Worm (Caenorhabditis elegans) whole organism, L3 larva: ENCODE measurements around the gene cyp-33B1.
A peak's percentile ranks its signal among the peaks of the same experiment; 100 is the strongest.

ENCODE experiments used
- R02D3.7 ChIP-seq: fragments of 150-350 bp; optimal IDR thresholded peaks from 2 replicates; lab custom pipeline; 2014; ENCODE audit warnings: missing biosample characterization, missing genetic modification characterization
- aly-2 ChIP-seq: fragments of 150-350 bp; optimal IDR thresholded peaks from 2 replicates; lab custom pipeline; 2014; ENCODE audit warnings: missing biosample characterization, missing genetic modification characterization
- ama-1 ChIP-seq: fragments of 150-350 bp; optimal IDR thresholded peaks from 2 replicates; lab custom pipeline; 2018
- ceh-16 ChIP-seq: sonication (generic microtip); optimal IDR thresholded peaks from 2 replicates; lab custom pipeline; 2017; ENCODE audit warnings: missing biosample characterization, missing genetic modification characterization
- ceh-28 ChIP-seq: fragments of 150-350 bp; optimal IDR thresholded peaks from 2 replicates; lab custom pipeline; 2014; ENCODE audit warnings: missing biosample characterization, missing genetic modification reagents, missing genetic modification characterization
- ceh-82 ChIP-seq: fragments of 150-350 bp; optimal IDR thresholded peaks from 2 replicates; lab custom pipeline; 2014; ENCODE audit warnings: missing biosample characterization, missing genetic modification characterization
- egl-27 ChIP-seq: sonication (generic microtip); optimal IDR thresholded peaks from 4 replicates; lab custom pipeline; 2017; ENCODE audit warnings: missing biosample characterization, missing genetic modification reagents, missing genetic modification characterization
- elt-1 ChIP-seq: fragments of 150-350 bp; optimal IDR thresholded peaks from 2 replicates; lab custom pipeline; 2014; ENCODE audit warnings: missing biosample characterization, missing genetic modification characterization
- elt-2 ChIP-seq: sonication (generic microtip); optimal IDR thresholded peaks from 2 replicates; lab custom pipeline; 2016; ENCODE audit warnings: missing genetic modification reagents, mild to moderate bottlenecking, missing genetic modification characterization, missing compliant biosample characterization
- eor-1 ChIP-seq, 2 experiments: fragments of 150-350 bp; optimal IDR thresholded peaks; 2 replicates each; lab custom pipeline; 2014 to 2018; ENCODE audit warnings: missing biosample characterization in 2 of 2, missing genetic modification characterization in 2 of 2
- fos-1 ChIP-seq: fragments of 150-350 bp; optimal IDR thresholded peaks from 2 replicates; lab custom pipeline; 2014; ENCODE audit warnings: missing biosample characterization, missing genetic modification characterization
- hmg-11 ChIP-seq: sonication (generic microtip); optimal IDR thresholded peaks from 2 replicates; lab custom pipeline; 2016; ENCODE audit warnings: missing genetic modification characterization, missing compliant biosample characterization
- jun-1 ChIP-seq: fragments of 150-350 bp; optimal IDR thresholded peaks from 2 replicates; lab custom pipeline; 2014; ENCODE audit warnings: missing biosample characterization, missing genetic modification reagents, missing genetic modification characterization
- lin-15B ChIP-seq: fragments of 150-350 bp; optimal IDR thresholded peaks from 2 replicates; lab custom pipeline; 2014; ENCODE audit warnings: missing biosample characterization, missing genetic modification characterization
- mdl-1 ChIP-seq: fragments of 150-350 bp; optimal IDR thresholded peaks from 2 replicates; lab custom pipeline; 2014; ENCODE audit warnings: missing biosample characterization, missing genetic modification characterization
- nfya-1 ChIP-seq: sonication (generic microtip); optimal IDR thresholded peaks from 2 replicates; lab custom pipeline; 2017; ENCODE audit warnings: missing genetic modification characterization, mild to moderate bottlenecking, missing compliant biosample characterization, antibody characterized with exemption, moderate library complexity; ENCODE audit not compliant: insufficient read depth
- nhr-11 ChIP-seq: fragments of 150-350 bp; optimal IDR thresholded peaks from 2 replicates; lab custom pipeline; 2014; ENCODE audit warnings: missing biosample characterization, missing genetic modification characterization
- nhr-12 ChIP-seq: fragments of 150-350 bp; optimal IDR thresholded peaks from 2 replicates; lab custom pipeline; 2014; ENCODE audit warnings: missing biosample characterization, missing genetic modification characterization
- nhr-237 ChIP-seq: fragments of 150-350 bp; optimal IDR thresholded peaks from 2 replicates; lab custom pipeline; 2014; ENCODE audit warnings: missing biosample characterization, missing genetic modification characterization
- nhr-28 ChIP-seq: fragments of 150-350 bp; optimal IDR thresholded peaks from 2 replicates; lab custom pipeline; 2014; ENCODE audit warnings: missing biosample characterization, missing genetic modification characterization
- nhr-43 ChIP-seq: sonication (generic microtip); optimal IDR thresholded peaks from 2 replicates; lab custom pipeline; 2016; ENCODE audit warnings: mild to moderate bottlenecking, missing genetic modification characterization, missing compliant biosample characterization; ENCODE audit not compliant: poor library complexity, severe bottlenecking
- nhr-67 ChIP-seq: fragments of 150-350 bp; optimal IDR thresholded peaks from 2 replicates; lab custom pipeline; 2014; ENCODE audit warnings: missing biosample characterization, missing genetic modification characterization
- nhr-76 ChIP-seq: fragments of 150-350 bp; sonication (generic microtip); optimal IDR thresholded peaks from 5 replicates; lab custom pipeline; 2014; ENCODE audit warnings: missing biosample characterization, missing genetic modification characterization
- nhr-77 ChIP-seq: fragments of 150-350 bp; optimal IDR thresholded peaks from 2 replicates; lab custom pipeline; 2014; ENCODE audit warnings: missing biosample characterization, missing genetic modification characterization
- pqm-1 ChIP-seq: fragments of 150-350 bp; optimal IDR thresholded peaks from 2 replicates; lab custom pipeline; 2017; ENCODE audit warnings: missing biosample characterization, missing genetic modification characterization, inconsistent platforms
- sea-2 ChIP-seq: fragments of 150-350 bp; sonication (generic microtip); optimal IDR thresholded peaks from 4 replicates; lab custom pipeline; 2014; ENCODE audit warnings: missing biosample characterization, missing genetic modification reagents, missing genetic modification characterization
- snpc-4 ChIP-seq: fragments of 150-350 bp; optimal IDR thresholded peaks from 2 replicates; lab custom pipeline; 2014; ENCODE audit warnings: missing biosample characterization, missing genetic modification characterization
- tbx-2 ChIP-seq: sonication (generic microtip); optimal IDR thresholded peaks from 2 replicates; lab custom pipeline; 2016; ENCODE audit warnings: mild to moderate bottlenecking, missing genetic modification characterization, missing compliant biosample characterization
- unc-39 ChIP-seq: sonication (generic microtip); optimal IDR thresholded peaks from 4 replicates; lab custom pipeline; 2017; ENCODE audit warnings: missing biosample characterization, missing genetic modification characterization
- unc-62 ChIP-seq: fragments of 150-350 bp; sonication (generic microtip); optimal IDR thresholded peaks from 4 replicates; lab custom pipeline; 2014; ENCODE audit warnings: missing biosample characterization, missing genetic modification reagents, missing genetic modification characterization
- zag-1 ChIP-seq: fragments of 150-350 bp; optimal IDR thresholded peaks from 2 replicates; lab custom pipeline; 2014; ENCODE audit warnings: missing biosample characterization, missing genetic modification characterization
- ztf-4 ChIP-seq: fragments of 150-350 bp; optimal IDR thresholded peaks from 2 replicates; lab custom pipeline; 2014; ENCODE audit warnings: missing biosample characterization, missing genetic modification characterization

The cyp-33B1 gene

DNA sequence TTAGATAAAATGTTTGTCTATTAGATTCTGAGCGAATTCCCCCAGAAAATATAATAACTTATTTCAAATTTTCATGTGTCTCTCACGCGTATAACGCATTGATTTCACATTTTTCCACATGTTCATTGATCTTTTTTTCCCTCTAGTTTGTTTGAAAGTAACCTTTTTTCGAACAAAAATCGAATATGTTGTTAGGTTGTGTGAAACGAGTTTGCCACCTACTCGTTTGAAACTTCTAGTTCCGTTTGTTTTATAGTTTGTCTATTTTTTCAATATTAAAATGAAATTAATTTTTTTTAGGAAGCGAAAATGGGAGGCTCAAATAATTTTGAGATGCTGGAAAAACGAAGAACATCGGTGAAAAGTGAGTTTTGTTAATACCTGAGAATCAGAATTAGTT is 10.9 kb upstream of the cyp-33B1 start, which contains the start of gene C25E10.5:
TSS of gene C25E10.5 (plus strand) at position 301 of the 400 bp plus-strand sequence.
- no peak for TF ChIP-seq unc-39
- TF ChIP-seq nhr-76 = no peak
- no peak for TF ChIP-seq zag-1
- TF ChIP-seq hmg-11 (tag; lab: Kevin White, UChicago) = no peak
- TF ChIP-seq eor-1 (tag; optimal IDR thresholded peaks at IDR 0.05; lab: Kevin White, UChicago) = no peak
- TF ChIP-seq ceh-82 = no peak
- TF ChIP-seq snpc-4 (tag; lab: Kevin White, UChicago) = no peak
- TF ChIP-seq fos-1 (tag; lab: Kevin White, UChicago) = no peak
- TF ChIP-seq nhr-77 (tag; lab: Kevin White, UChicago) = no peak
- TF ChIP-seq nhr-43 (tag; lab: Kevin White, UChicago) = no peak
- no peak for TF ChIP-seq tbx-2 (tag; lab: Kevin White, UChicago)
- no peak for TF ChIP-seq elt-2 (tag; lab: Kevin White, UChicago)
- TF ChIP-seq ama-1 (lab: Kevin White, UChicago) = no peak
- no peak for TF ChIP-seq jun-1 (tag; lab: Kevin White, UChicago)
- no peak for TF ChIP-seq unc-62 (GFP tag; lab: Kevin White, UChicago)

DNA sequence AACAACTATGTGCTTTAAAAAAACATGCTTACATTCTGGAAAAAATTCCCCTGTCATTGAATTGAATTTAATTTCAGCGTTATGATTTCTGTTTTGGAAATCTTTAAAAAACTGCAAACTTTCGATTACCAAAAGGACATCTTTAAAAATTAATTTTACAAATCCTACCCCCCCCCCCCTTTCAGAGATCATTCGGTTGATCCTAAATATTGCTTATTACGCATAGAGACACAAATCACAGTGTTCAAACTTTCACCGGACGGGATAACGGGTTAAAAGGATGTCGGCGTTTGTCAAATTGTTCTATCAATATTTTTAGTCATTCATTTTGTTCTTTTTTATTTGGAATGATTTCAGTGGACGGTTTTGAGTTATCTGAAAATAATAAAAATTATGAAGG is 7.9 kb upstream of the cyp-33B1 start, which contains the start of gene C25E10.4:
TSS of gene C25E10.4 (plus strand) at position 301 of the 400 bp plus-strand sequence.
- no peak for TF ChIP-seq nhr-43 (tag; lab: Kevin White, UChicago)
- no peak for TF ChIP-seq ceh-16 (tag; lab: Kevin White, UChicago)
- TF ChIP-seq ztf-4 (tag; lab: Kevin White, UChicago) = no peak
- TF ChIP-seq jun-1 (tag; lab: Kevin White, UChicago) = no peak
- no peak for TF ChIP-seq aly-2 (tag; lab: Kevin White, UChicago)
- no peak for TF ChIP-seq elt-2 (tag; lab: Kevin White, UChicago)
- no peak for TF ChIP-seq nhr-12
- no peak for TF ChIP-seq nhr-237 (tag; lab: Kevin White, UChicago)
- no peak for TF ChIP-seq sea-2 (GFP tag; lab: Kevin White, UChicago)
- no peak for TF ChIP-seq pqm-1 (tag; lab: Kevin White, UChicago)
- no peak for TF ChIP-seq ceh-28 (tag; lab: Kevin White, UChicago)
- TF ChIP-seq nhr-77 (tag; lab: Kevin White, UChicago) = no peak
- no peak for TF ChIP-seq egl-27 (tag; lab: Kevin White, UChicago)
- no peak for TF ChIP-seq tbx-2 (tag; lab: Kevin White, UChicago)
- no peak for TF ChIP-seq R02D3.7 (tag; lab: Kevin White, UChicago)
- no peak for TF ChIP-seq elt-1 (tag; lab: Kevin White, UChicago)
- TF ChIP-seq nhr-28 (tag; lab: Kevin White, UChicago) = no peak

DNA sequence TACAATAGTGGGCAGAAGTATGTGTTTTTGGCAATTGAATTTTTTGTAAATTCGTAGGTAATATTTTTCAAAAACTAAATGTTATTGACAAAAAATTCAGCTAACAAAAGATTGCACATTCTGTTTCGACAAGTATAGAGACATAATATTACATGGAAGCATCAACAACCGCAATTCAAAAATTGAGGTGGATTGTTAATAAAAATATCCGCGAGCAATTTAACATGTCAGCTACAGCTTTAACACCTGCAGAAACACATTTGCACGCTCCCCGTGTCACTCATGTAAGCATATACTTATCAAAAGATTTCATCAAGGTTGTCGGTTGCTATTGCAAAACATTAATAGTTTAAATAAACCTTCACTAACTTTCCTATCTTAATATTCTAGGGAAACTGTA is 5.4 kb upstream of the cyp-33B1 start, which contains the start of gene srsx-34:
TSS of gene srsx-34 (plus strand) at position 301 of the 400 bp plus-strand sequence.
- TF ChIP-seq hmg-11 (tag; lab: Kevin White, UChicago) (no peak), aly-2 (tag; lab: Kevin White, UChicago) (no peak), sea-2 (GFP tag; lab: Kevin White, UChicago) (no peak)

DNA sequence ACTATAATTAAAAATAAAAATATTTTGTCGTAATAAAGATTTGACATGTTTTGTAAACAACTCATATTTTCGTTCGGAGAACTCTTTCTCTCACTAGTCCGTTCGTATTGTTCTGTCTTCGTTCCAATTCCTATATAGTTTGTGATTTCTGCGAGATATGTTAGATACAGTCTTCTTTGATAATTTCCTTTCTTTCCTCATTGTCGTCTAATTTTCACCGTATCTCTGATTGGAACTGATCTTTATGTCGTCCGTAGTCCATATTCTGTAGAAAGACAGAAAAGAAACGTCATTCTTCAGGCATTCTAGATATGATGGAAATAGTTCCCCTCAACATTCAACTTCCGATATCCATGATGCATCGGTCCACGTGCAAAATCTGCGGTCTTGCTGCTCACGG is 3.7 kb downstream of the cyp-33B1 start, which contains the start of gene nhr-30:
TSS of gene nhr-30 (plus strand) at position 301 of the 400 bp plus-strand sequence.
- TF ChIP-seq nhr-67 = no peak
- TF ChIP-seq snpc-4 (tag; lab: Kevin White, UChicago) = no peak
- no peak for TF ChIP-seq nhr-12
- no peak for TF ChIP-seq nfya-1 (tag; lab: Kevin White, UChicago)
- TF ChIP-seq mdl-1 = no peak
- TF ChIP-seq, all 47 proteins: peak for 0

DNA sequence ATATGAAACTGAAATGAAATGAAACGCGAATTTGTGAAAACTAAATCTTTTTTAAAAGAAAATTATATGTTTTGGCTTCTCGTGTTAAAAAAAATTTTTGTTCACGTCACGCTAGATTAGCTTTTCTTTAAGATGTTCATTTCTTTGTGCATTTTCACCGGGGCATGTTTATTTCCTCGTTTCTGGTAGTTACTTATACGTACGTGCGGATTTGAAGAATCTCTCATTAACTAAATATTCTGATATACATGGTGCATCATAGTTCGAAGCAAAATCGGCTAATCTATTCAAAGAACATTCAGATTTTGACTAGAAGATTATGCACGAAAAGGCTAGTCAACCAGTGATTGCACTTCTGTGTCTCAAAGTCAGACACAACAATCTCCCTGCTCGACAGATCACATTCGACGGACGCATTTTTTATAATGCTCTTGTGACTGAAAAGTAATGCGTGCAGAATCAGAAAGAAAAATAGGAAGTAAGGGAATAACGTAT is 6.5 kb downstream of the cyp-33B1 start, which contains the start of gene C25E10.17:
TSS of gene C25E10.17 (minus strand) at position 51 of the 495 bp plus-strand sequence.
- TF ChIP-seq lin-15B (tag; lab: Kevin White, UChicago) (no peak), nfya-1 (tag; lab: Kevin White, UChicago) (no peak), nhr-11 (tag; lab: Kevin White, UChicago) (peak; percentile 23)
- TF ChIP-seq, all 47 proteins: peak for 1
